Worm (Caenorhabditis elegans): ENCODE data around the gene ZK757.10.

DNA sequence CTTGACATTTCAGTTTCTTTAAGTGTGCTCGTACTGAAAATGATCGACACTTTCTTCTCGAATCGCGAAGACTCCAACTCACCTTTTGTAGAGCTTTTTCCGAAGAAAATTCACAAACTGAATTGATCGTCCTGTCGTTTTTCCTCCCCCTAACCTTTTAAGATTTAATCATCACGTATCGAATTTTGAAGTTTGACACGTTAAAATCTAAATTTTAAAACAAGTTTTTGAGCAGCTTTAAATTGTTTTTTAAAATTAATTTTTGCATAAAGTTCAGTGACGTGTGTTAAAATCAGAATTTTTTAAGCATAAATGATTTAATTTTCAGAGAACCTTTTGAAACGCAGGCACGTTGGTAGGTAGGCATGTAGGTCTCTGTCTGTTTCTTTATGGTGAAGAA is 14.3 kb downstream of the ZK757.10 start, which contains the start of gene alg-4:
- TF ChIP-seq ama-1 (optimal IDR thresholded peaks at IDR 0.05) (no peak), nhr-84 (tag; optimal IDR thresholded peaks at IDR 0.05) (no peak), lin-39 (tag; optimal IDR thresholded peaks at IDR 0.05) (no peak), nhr-28 (tag; optimal IDR thresholded peaks at IDR 0.05) (no peak), Y116A8C.19 (tag; optimal IDR thresholded peaks at IDR 0.05; ENCODE audit: borderline replicate concordance) (no peak), nhr-12 (tag; optimal IDR thresholded peaks at IDR 0.05) (no peak), sox-4 (tag; optimal IDR thresholded peaks at IDR 0.05) (no peak), elt-2 (tag; optimal IDR thresholded peaks at IDR 0.05) (no peak), nhr-77 (tag; optimal IDR thresholded peaks at IDR 0.05) (no peak), mdl-1 (tag; optimal IDR thresholded peaks at IDR 0.05) (no peak), nhr-47 (tag; optimal IDR thresholded peaks at IDR 0.05) (no peak), ztf-11 (tag; optimal IDR thresholded peaks at IDR 0.05) (no peak), fkh-10 (GFP tag; optimal IDR thresholded peaks at IDR 0.05) (no peak)
